Fruit fly (Drosophila melanogaster): ENCODE measurements around the gene CG17544.

The CG17544 gene

DNA sequence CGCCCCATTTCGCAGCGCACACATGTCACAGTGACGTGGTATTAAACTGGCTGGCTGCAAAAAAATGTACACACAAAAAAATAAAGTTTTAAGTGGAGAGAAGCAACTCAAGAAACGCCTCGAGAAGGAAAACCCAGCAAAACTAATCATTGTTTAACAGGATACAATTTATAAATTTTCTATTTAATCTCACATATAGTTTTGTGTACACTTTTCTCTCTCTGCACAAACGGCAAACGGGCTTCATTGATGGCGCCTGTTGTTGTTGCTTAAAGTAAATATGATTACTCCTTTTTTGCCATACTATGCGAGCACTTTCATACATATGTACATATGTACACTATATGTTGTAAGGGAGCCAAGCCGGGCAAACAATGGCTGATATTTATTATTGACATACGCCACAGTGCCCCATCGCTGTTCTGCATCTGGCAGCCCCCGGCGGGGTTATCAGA is 40.2 kb downstream of the CG17544 start (continued):
- TF ChIP-seq fd3F (GFP tag; optimal IDR thresholded peaks at IDR 0.05) = no peak
- TF ChIP-seq seq (GFP tag; IDR thresholded peaks at IDR 0.05) = 0 out of 2 replicates have a peak, but pooled peaks have one; percentile 44
- no peak for TF ChIP-seq fru (optimal IDR thresholded peaks at IDR 0.05)
- TF ChIP-seq gsb (GFP tag; IDR thresholded peaks at IDR 0.05) = no peak
- peak; percentile 55; the same call in 2 of the 3 replicates for TF ChIP-seq otp (GFP tag; IDR thresholded peaks at IDR 0.05)
- peak; percentile 39 for TF ChIP-seq CG17829 (tag; optimal IDR thresholded peaks at IDR 0.05)
- peak; percentile 6 for TF ChIP-seq Six4 (GFP tag; optimal IDR thresholded peaks at IDR 0.05)
- TF ChIP-seq shn (GFP tag; optimal IDR thresholded peaks at IDR 0.05) = no peak
- peak; percentile 57 for TF ChIP-seq row (GFP tag; IDR thresholded peaks at IDR 0.05)
- peak; percentile 63 for TF ChIP-seq twi (tag; optimal IDR thresholded peaks at IDR 0.05)
- no peak for TF ChIP-seq CkIIα-i1 (GFP tag; IDR thresholded peaks at IDR 0.05)
- TF ChIP-seq run (tag; optimal IDR thresholded peaks at IDR 0.05) = no peak
- TF ChIP-seq CG7987 (GFP tag; optimal IDR thresholded peaks at IDR 0.05) = no peak
- peak; percentile 41 for TF ChIP-seq CG3163 (GFP tag; optimal IDR thresholded peaks at IDR 0.05)
- no peak for TF ChIP-seq Rfx (GFP tag; IDR thresholded peaks at IDR 0.05)
- no peak for TF ChIP-seq CG6765 (GFP tag; optimal IDR thresholded peaks at IDR 0.05)
- peak; percentile 32 for TF ChIP-seq CHES-1-like (GFP tag; optimal IDR thresholded peaks at IDR 0.05)
- no peak for TF ChIP-seq cwo (GFP tag; optimal IDR thresholded peaks at IDR 0.05)
- 0 out of 2 replicates have a peak, but pooled peaks have one; percentile 20 for TF ChIP-seq gt (GFP tag; IDR thresholded peaks at IDR 0.05)
- peak; percentile 24 for TF ChIP-seq CoRest (tag; optimal IDR thresholded peaks at IDR 0.05)
- TF ChIP-seq Dad (GFP tag; optimal IDR thresholded peaks at IDR 0.05) = peak; percentile 28
- TF ChIP-seq CG7928 (GFP tag; optimal IDR thresholded peaks at IDR 0.05) = no peak
- TF ChIP-seq ERR (GFP tag; optimal IDR thresholded peaks at IDR 0.05) = no peak
- TF ChIP-seq lmd (GFP tag; IDR thresholded peaks at IDR 0.05) = peak; percentile 14; the same call in 1 of the 2 replicates
- no peak for TF ChIP-seq eyg (GFP tag; optimal IDR thresholded peaks at IDR 0.05)
- peak; percentile 53; the same call in 1 of the 3 replicates for TF ChIP-seq CG3726 (GFP tag; IDR thresholded peaks at IDR 0.05)
- no peak for TF ChIP-seq CG42726 (GFP tag; IDR thresholded peaks at IDR 0.05; ENCODE audit: partially characterized antibody)
- no peak for TF ChIP-seq CG32532 (GFP tag; IDR thresholded peaks at IDR 0.05)
- TF ChIP-seq Bteb2 (GFP tag; optimal IDR thresholded peaks at IDR 0.05) = no peak
- TF ChIP-seq pho (GFP tag; optimal IDR thresholded peaks at IDR 0.05) = no peak
- TF ChIP-seq CG17328 (GFP tag; IDR thresholded peaks at IDR 0.05) = peak; percentile 67; the same call in 1 of the 2 replicates
- no peak for TF ChIP-seq Doc3 (GFP tag; IDR thresholded peaks at IDR 0.05; ENCODE audit: partially characterized antibody)
- no peak for TF ChIP-seq sug (tag; optimal IDR thresholded peaks at IDR 0.05)
- peak; percentile 59 for TF ChIP-seq tin (GFP tag; optimal IDR thresholded peaks at IDR 0.05)
- peak; percentile 73 for TF ChIP-seq CG33557 (GFP tag; optimal IDR thresholded peaks at IDR 0.05)
- TF ChIP-seq Dll (GFP tag; IDR thresholded peaks at IDR 0.05; ENCODE audit: partially characterized antibody) = no peak
- TF ChIP-seq CG17612 (GFP tag; IDR thresholded peaks at IDR 0.05) = no peak
- 0 out of 3 replicates have a peak, but pooled peaks have one; percentile 38 for TF ChIP-seq gce (GFP tag; IDR thresholded peaks at IDR 0.05)
- peak; percentile 13 for TF ChIP-seq Sry-δ (GFP tag; optimal IDR thresholded peaks at IDR 0.05)
- no peak for TF ChIP-seq p53 (GFP tag; optimal IDR thresholded peaks at IDR 0.05)
- TF ChIP-seq salm (tag; optimal IDR thresholded peaks at IDR 0.05) = no peak
- TF ChIP-seq CG12299 (tag; optimal IDR thresholded peaks at IDR 0.05) = no peak
- TF ChIP-seq Xbp1 (GFP tag; optimal IDR thresholded peaks at IDR 0.05) = peak; percentile 70
- no peak for TF ChIP-seq Fer1 (GFP tag; optimal IDR thresholded peaks at IDR 0.05)
- no peak for TF ChIP-seq H2.0 (GFP tag; IDR thresholded peaks at IDR 0.05)
- peak; percentile 59 for TF ChIP-seq az2 (GFP tag; optimal IDR thresholded peaks at IDR 0.05)
- peak; percentile 23 for TF ChIP-seq CG4854 (GFP tag; optimal IDR thresholded peaks at IDR 0.05)
- TF ChIP-seq CG18011 (GFP tag; optimal IDR thresholded peaks at IDR 0.05) = no peak
- TF ChIP-seq Mes4 (GFP tag; optimal IDR thresholded peaks at IDR 0.05) = peak; percentile 53
- no peak for TF ChIP-seq B-H1 (GFP tag; IDR thresholded peaks at IDR 0.05)
- peak; percentile 25 for TF ChIP-seq CG16863 (GFP tag; optimal IDR thresholded peaks at IDR 0.05)
- TF ChIP-seq CG2712 (tag; optimal IDR thresholded peaks at IDR 0.05) = peak; percentile 64
